Worm (Caenorhabditis elegans) whole organism, midembryonic: ENCODE measurements around the gene slcr-46.2.

Source experiments
- T22C8.4 ChIP-seq: fragments of 200-800 bp; sonication (Bioruptor generic); IDR thresholded peaks from 2 replicates; pipeline ENCODE4 v1.3.6; 2022; ENCODE audit warnings: missing genetic modification characterization, missing compliant biosample characterization
- cog-1 ChIP-seq: sonication (generic microtip); optimal IDR thresholded peaks from 2 replicates; lab custom pipeline; 2016; ENCODE audit warnings: missing genetic modification characterization, missing compliant biosample characterization
- flt-1 ChIP-seq: fragments of 200-800 bp; sonication (Bioruptor generic); IDR thresholded peaks from 2 replicates; pipeline ENCODE4 v1.3.6; 2022; ENCODE audit warnings: missing genetic modification characterization, missing compliant biosample characterization
- klf-2 ChIP-seq: fragments of 200-800 bp; sonication (Bioruptor generic); conservative IDR thresholded peaks from 2 replicates; pipeline ENCODE4 v1.3.6; 2022; ENCODE audit warnings: missing genetic modification reagents, missing genetic modification characterization, missing compliant biosample characterization
- med-1 ChIP-seq: sonication (generic microtip); optimal IDR thresholded peaks from 2 replicates; lab custom pipeline; 2017; ENCODE audit warnings: missing genetic modification characterization, mild to moderate bottlenecking, missing compliant biosample characterization, antibody characterized with exemption, missing genetic modification reagents; ENCODE audit not compliant: insufficient read depth
- ref-1 ChIP-seq: fragments of 200-800 bp; sonication (Bioruptor generic); conservative IDR thresholded peaks from 2 replicates; pipeline ENCODE4 v1.3.6; 2022; ENCODE audit warnings: missing genetic modification reagents, missing genetic modification characterization, missing compliant biosample characterization
- tab-1 ChIP-seq: fragments of 200-800 bp; sonication (Bioruptor generic); IDR thresholded peaks from 2 replicates; pipeline ENCODE4 v1.3.6; 2022; ENCODE audit warnings: missing genetic modification characterization, missing compliant biosample characterization
- ztf-23 ChIP-seq: fragments of 200-800 bp; sonication (Bioruptor generic); IDR thresholded peaks from 2 replicates; pipeline ENCODE4 v1.3.6; 2022; ENCODE audit warnings: missing genetic modification reagents, missing genetic modification characterization, missing compliant biosample characterization
- ztf-29 ChIP-seq: fragments of 200-800 bp; sonication (Bioruptor generic); IDR thresholded peaks from 2 replicates; pipeline ENCODE4 v1.3.6; 2022; ENCODE audit warnings: missing genetic modification reagents, missing genetic modification characterization, missing compliant biosample characterization

Gene slcr-46.2

DNA sequence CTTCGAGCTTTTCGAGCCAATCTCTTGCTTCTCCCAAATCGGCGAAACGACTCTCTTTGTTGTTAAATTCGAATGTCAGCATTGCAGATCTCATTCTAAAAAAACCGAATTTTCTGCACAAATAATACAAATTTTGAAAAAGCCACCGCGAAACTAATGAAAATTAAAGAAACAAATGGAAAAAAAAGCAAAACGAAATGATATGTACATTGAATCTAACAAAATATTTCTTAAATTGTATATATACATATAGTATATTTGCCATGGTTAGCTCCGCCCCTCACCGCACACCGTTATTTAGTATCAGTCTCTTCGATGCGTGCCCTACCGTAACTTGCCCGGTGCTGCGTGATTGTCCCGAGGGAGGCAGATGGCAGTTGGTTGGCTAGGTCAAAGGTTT lies 10.7 kb upstream of the slcr-46.2 start, which contains the start of gene srw-86:
Gene srw-86, minus strand, starts transcription at position 101 of the 400 bp plus-strand sequence.
- TF ChIP-seq ref-1 = no peak
- no peak for TF ChIP-seq T22C8.4 (GFP tag; lab: Robert Waterston, UW)
- TF ChIP-seq med-1 (GFP tag; lab: Kevin White, UChicago) = no peak
- no peak for TF ChIP-seq cog-1 (tag; lab: Kevin White, UChicago)

DNA sequence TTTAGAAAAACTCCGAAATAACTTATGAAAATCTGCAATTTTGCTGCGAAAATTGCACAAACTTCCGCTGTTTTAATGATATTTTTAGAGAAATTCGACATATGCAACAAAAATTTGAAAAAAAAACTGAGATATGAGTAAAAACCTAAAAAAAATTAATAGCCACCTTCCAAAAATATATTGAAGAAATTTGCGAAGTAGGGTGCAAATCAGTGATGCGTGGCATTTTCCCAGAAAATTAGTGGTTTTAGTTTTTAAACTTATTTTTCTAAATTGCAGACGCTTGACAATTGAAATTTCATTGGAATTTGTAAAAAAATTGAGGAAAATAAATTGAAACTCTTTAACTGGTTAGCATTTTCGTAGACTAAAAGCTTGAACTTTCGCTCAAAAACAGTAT lies 9.0 kb upstream of the slcr-46.2 start, which contains the start of gene C25F9.13:
Gene C25F9.13, minus strand, starts transcription at position 101 of the 400 bp plus-strand sequence.
- TF ChIP-seq tab-1 (no peak), flt-1 (no peak), cog-1 (tag; lab: Kevin White, UChicago) (no peak), ztf-29 (GFP tag; lab: Robert Waterston, UW) (no peak), med-1 (GFP tag; lab: Kevin White, UChicago) (no peak), ztf-23 (no peak), klf-2 (GFP tag; lab: Robert Waterston, UW) (no peak), ref-1 (no peak), T22C8.4 (GFP tag; lab: Robert Waterston, UW) (no peak)

- no peak for TF ChIP-seq tab-1
- TF ChIP-seq T22C8.4 (GFP tag; lab: Robert Waterston, UW) = no peak
- no peak for TF ChIP-seq klf-2 (GFP tag; lab: Robert Waterston, UW)
- no peak for TF ChIP-seq ref-1
- TF ChIP-seq flt-1 = no peak
These were observed 8.5 kb upstream of the slcr-46.2 start for ce11 chrV:19398396-19398795.

- TF ChIP-seq med-1 (GFP tag; lab: Kevin White, UChicago) (no peak), ref-1 (no peak), ztf-29 (GFP tag; lab: Robert Waterston, UW) (no peak), tab-1 (no peak), klf-2 (GFP tag; lab: Robert Waterston, UW) (no peak), T22C8.4 (GFP tag; lab: Robert Waterston, UW) (no peak), ztf-23 (no peak), cog-1 (tag; lab: Kevin White, UChicago) (no peak), flt-1 (no peak)
These were observed 6.8 kb upstream of the slcr-46.2 start for ce11 chrV:19396576-19397313.

ce11 chrV:19394750-19395149 lies 4.8 kb upstream of the slcr-46.2 start, which contains the start of gene C25F9.8:
TSS of gene C25F9.8 (plus strand) at chrV:19395050.
- no peak for TF ChIP-seq cog-1 (tag; lab: Kevin White, UChicago)
- no peak for TF ChIP-seq ref-1
- no peak for TF ChIP-seq tab-1
- no peak for TF ChIP-seq med-1 (GFP tag; lab: Kevin White, UChicago)
- no peak for TF ChIP-seq T22C8.4 (GFP tag; lab: Robert Waterston, UW)
- TF ChIP-seq flt-1 = no peak
- no peak for TF ChIP-seq ztf-23

DNA sequence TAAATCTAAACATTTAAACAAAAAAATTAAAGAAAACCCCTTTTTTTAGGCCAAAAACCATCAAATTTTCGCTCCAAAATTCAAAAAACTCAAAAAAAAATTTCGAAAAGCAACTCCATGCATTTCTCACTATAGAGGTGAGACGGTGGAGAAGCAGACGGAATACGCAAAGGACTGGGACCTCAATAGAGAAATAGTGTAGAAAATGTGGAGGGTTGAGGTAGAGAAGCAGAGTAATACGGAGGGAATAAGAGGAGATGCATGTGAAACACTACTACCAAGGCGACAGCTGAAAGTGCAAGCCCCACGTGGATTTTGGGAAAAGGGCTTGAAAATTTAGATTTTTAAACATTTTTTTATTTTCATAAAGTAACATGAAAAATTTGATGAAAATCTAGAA lies 1.3 kb upstream of the slcr-46.2 start:
- TF ChIP-seq klf-2 (GFP tag; lab: Robert Waterston, UW) (no peak), flt-1 (no peak), T22C8.4 (GFP tag; lab: Robert Waterston, UW) (no peak), med-1 (GFP tag; lab: Kevin White, UChicago) (no peak), ref-1 (no peak), cog-1 (tag; lab: Kevin White, UChicago) (no peak), ztf-23 (no peak), ztf-29 (GFP tag; lab: Robert Waterston, UW) (no peak), tab-1 (no peak)

ce11 chrV:19380968-19381367 lies 9.0 kb downstream of the slcr-46.2 start, which contains the start of gene srw-84:
TSS of gene srw-84 (plus strand) at chrV:19381268.
- TF ChIP-seq T22C8.4 (GFP tag; lab: Robert Waterston, UW) (no peak), ref-1 (no peak), med-1 (GFP tag; lab: Kevin White, UChicago) (no peak), ztf-29 (GFP tag; lab: Robert Waterston, UW) (no peak), flt-1 (no peak), klf-2 (GFP tag; lab: Robert Waterston, UW) (no peak), ztf-23 (no peak), tab-1 (no peak), cog-1 (tag; lab: Kevin White, UChicago) (no peak)

ce11 chrV:19377014-19377494 lies 12.9 kb downstream of the slcr-46.2 start, which contains the start of gene nceh-1:
TSS of gene nceh-1 (plus strand) at chrV:19377444.
- TF ChIP-seq cog-1 (tag; lab: Kevin White, UChicago) (no peak), T22C8.4 (GFP tag; lab: Robert Waterston, UW) (no peak), ztf-29 (GFP tag; lab: Robert Waterston, UW) (no peak), flt-1 (no peak), klf-2 (GFP tag; lab: Robert Waterston, UW) (no peak), tab-1 (no peak), ztf-23 (no peak), ref-1 (no peak), med-1 (GFP tag; lab: Kevin White, UChicago) (no peak)

ce11 chrV:19371777-19372176 lies 18.2 kb downstream of the slcr-46.2 start:
- TF ChIP-seq cog-1 (tag; lab: Kevin White, UChicago) (no peak), T22C8.4 (GFP tag; lab: Robert Waterston, UW) (0 out of 2 replicates have a peak, but pooled peaks have one; percentile 3)

- TF ChIP-seq flt-1 = no peak
- peak; percentile 10; the same call in 1 of the 2 replicates for TF ChIP-seq T22C8.4 (GFP tag; lab: Robert Waterston, UW)
- TF ChIP-seq ref-1 = no peak
These were observed 18.7 kb downstream of the slcr-46.2 start, which contains the start of gene Y43F8A.2 for ce11 chrV:19371253-19371652. TSS of gene Y43F8A.2 (plus strand) at chrV:19371553.
